Fruit fly (Drosophila melanogaster): Measurements from ENCODE around the gene pkaap.
A peak's percentile ranks its signal among the peaks of the same experiment; 100 is the strongest.

pkaap gene

DNA sequence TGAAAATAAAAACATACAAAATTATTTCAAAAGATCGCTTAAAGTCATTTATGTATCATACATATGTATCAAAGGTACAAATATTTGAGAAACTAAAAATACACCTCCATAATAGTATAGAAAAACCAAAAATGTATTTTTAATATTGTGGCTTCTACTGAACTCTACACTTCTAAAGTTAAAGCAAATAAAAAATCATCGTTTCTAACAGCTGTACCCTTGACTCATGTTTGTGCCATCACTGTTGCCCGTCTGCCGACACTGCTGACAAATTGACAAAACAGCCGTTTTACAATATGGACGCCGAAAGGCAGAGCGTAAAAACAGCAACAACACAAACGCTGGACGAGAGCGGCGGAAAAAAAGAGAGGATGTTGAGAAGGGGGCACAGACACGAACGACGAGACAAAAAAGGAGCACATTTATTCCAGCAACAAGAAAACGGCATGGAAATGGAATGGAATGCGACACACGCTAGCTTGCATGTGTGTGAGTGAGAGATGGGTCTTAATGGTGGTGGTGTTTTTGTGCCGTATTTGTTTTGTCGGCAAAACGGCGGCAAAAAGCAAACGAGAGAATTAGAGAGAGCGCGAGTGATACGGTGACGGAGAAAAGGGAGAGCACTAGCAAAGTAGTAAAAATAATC, 1.6 kb upstream of the pkaap start (continued):
- TF ChIP-seq CG6163 (GFP tag; IDR thresholded peaks at IDR 0.05) (no peak), Sox15 (GFP tag; optimal IDR thresholded peaks at IDR 0.05) (peak; percentile 13), acj6 (GFP tag; optimal IDR thresholded peaks at IDR 0.05) (peak; percentile 72), Gug (GFP tag; IDR thresholded peaks at IDR 0.05) (no peak), ss (GFP tag; optimal IDR thresholded peaks at IDR 0.05) (peak; percentile 58 to 60), svp (GFP tag) (peak; percentile 84), CG6854 (GFP tag; optimal IDR thresholded peaks at IDR 0.05) (peak; percentile 60), CG9139 (GFP tag; optimal IDR thresholded peaks at IDR 0.05) (peak; percentile 63), Sox14 (GFP tag; optimal IDR thresholded peaks at IDR 0.05) (peak; percentile 81), Ets21C (GFP tag; optimal IDR thresholded peaks at IDR 0.05) (peak; percentile 46), lz (GFP tag; optimal IDR thresholded peaks at IDR 0.05) (peak; percentile 69), Ets96B (tag; optimal IDR thresholded peaks at IDR 0.05) (peak; percentile 75), dsx (GFP tag; optimal IDR thresholded peaks at IDR 0.05; ENCODE audit: poor library complexity, severe bottlenecking) (peak; percentile 71), Hr39 (GFP tag; optimal IDR thresholded peaks at IDR 0.05) (peak; percentile 68), CG16779 (tag; optimal IDR thresholded peaks at IDR 0.05) (peak; percentile 57), fd85E (GFP tag; optimal IDR thresholded peaks at IDR 0.05) (no peak), CG3919 (GFP tag; optimal IDR thresholded peaks at IDR 0.05) (peak; percentile 77), Sox102F (GFP tag; optimal IDR thresholded peaks at IDR 0.05) (peak; percentile 65), Blimp-1 (GFP tag; optimal IDR thresholded peaks at IDR 0.05) (no peak), CG6808 (GFP tag; optimal IDR thresholded peaks at IDR 0.05) (peak; percentile 58)

DNA sequence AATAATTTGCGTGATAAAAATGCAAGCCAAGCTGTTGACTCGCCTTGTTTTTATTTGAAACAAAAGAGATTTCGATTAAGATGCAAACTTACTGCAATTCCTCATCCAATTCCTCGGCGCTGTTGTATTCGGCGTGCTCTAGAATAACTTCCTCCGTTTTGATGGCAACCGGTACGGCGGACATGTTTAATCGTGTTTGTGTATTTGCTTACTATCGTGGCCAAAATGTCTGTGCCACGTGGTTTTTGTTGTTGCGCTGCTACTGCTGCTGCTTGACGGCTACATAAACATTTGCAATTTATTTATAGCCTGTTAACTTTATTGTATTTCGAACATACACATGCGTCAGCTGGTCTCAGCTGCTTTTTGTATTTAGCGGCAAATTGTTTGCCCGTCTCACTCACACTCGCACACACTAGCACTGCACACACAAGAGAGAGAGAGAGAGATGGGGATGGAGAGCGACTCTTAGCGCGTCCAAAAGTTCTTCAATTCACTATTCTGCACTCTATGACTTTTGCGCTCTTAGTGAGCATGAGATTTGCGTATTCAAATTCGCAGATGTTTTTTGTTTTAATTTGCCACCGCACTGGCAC, 986 bp upstream of the pkaap start:
- TF ChIP-seq CG11902 (GFP tag; optimal IDR thresholded peaks at IDR 0.05), result no peak
- TF ChIP-seq CG6276 (GFP tag; optimal IDR thresholded peaks at IDR 0.05), result peak; percentile 24
- TF ChIP-seq fkh (GFP tag; optimal IDR thresholded peaks at IDR 0.05), result peak; percentile 14
- no peak for TF ChIP-seq lz (GFP tag; optimal IDR thresholded peaks at IDR 0.05)
- no peak for TF ChIP-seq pdm3 (GFP tag; optimal IDR thresholded peaks at IDR 0.05)

DNA sequence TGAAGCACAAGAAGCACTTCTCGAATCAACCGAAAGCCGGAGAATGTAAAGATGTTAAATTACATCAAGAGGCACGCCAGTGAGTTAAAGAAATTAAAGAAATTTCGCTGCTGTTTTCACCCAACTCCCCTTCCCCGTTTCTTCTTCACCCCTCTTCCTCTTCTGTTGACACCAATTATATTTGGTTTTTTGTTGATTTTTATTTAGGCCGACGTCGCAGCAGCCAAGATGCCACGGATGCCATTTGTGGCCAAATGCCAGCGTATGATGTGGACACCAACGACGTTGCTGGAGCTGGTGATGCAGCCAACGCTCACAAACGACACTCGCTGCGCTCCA, 272 bp downstream of the pkaap start:
- TF ChIP-seq cyc (GFP tag; optimal IDR thresholded peaks at IDR 0.05) (no peak), Eip93F (GFP tag; optimal IDR thresholded peaks at IDR 0.05) (no peak), Eip75B (GFP tag; optimal IDR thresholded peaks at IDR 0.05) (no peak), lz (GFP tag; optimal IDR thresholded peaks at IDR 0.05) (no peak), CG7368 (GFP tag; optimal IDR thresholded peaks at IDR 0.05) (no peak), CG8319 (GFP tag; optimal IDR thresholded peaks at IDR 0.05) (no peak), CG9139 (GFP tag; optimal IDR thresholded peaks at IDR 0.05) (no peak), ss (GFP tag; optimal IDR thresholded peaks at IDR 0.05) (no peak), vri (GFP tag; optimal IDR thresholded peaks at IDR 0.05) (no peak), achi (GFP tag; optimal IDR thresholded peaks at IDR 0.05) (no peak), Sox14 (GFP tag; optimal IDR thresholded peaks at IDR 0.05) (no peak), dsx (GFP tag; optimal IDR thresholded peaks at IDR 0.05; ENCODE audit: poor library complexity, severe bottlenecking) (no peak), CG11294 (GFP tag; IDR thresholded peaks at IDR 0.05) (no peak)

DNA sequence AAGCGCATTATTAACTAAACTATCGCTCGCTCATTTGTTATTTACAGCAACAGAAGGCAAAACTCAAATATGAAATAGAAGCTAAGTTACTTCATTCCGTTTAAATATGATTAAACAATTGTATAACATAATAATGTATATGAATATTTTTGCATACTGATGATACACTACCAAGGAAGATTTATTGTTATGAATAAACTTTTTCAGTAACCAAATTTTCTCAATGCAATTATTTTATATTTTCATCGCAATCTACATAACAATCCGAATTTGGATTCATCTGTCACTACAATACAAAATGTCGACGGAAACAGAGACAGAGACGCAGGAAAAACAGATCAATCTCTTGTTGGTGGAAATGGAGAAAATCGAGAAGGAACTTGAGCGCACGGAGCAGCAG, 2.9 kb downstream of the pkaap start, which contains the start of gene CG17329:
Gene CG17329 (plus strand): TSS at position 301 of the 400 bp plus-strand sequence.
- TF ChIP-seq CG8319 (GFP tag; optimal IDR thresholded peaks at IDR 0.05), result no peak
- TF ChIP-seq Sox14 (GFP tag; optimal IDR thresholded peaks at IDR 0.05), result no peak
- no peak for TF ChIP-seq CG34406 (GFP tag; optimal IDR thresholded peaks at IDR 0.05)
